Worm (Caenorhabditis elegans): ENCODE data around the gene C25D7.5.
A peak's percentile ranks its signal among the peaks of the same experiment; 100 is the strongest.

C25D7.5 gene

DNA sequence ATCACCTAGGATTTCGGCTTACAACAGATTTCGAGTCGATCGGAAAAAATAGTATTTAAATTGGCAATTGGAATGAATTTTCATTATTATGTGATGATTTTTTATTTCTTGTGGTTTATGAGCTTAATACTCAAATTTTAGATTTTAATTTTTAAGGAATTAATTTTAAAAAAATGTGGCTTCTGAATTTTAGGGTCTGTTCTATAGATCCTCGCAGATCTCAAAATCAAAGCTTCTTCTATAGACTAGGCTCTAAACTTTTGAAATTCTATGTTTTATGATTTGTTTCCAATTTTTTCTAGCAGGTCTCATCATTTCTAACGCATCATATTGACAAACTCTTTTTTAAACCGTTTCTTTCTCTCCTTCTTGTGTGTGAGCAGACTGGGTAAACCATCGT is 40.2 kb downstream of the C25D7.5 start, which contains the start of gene txt-12:
Gene txt-12 (plus strand): TSS at position 301 of the 400 bp plus-strand sequence.
- no peak for TF ChIP-seq swsn-7 (tag; optimal IDR thresholded peaks at IDR 0.05)
- TF ChIP-seq nhr-77 (tag; optimal IDR thresholded peaks at IDR 0.05), result peak; percentile 14
- no peak for TF ChIP-seq Y116A8C.19 (tag; optimal IDR thresholded peaks at IDR 0.05; ENCODE audit: borderline replicate concordance)
- TF ChIP-seq zag-1 (tag; optimal IDR thresholded peaks at IDR 0.05), result no peak
- TF ChIP-seq mep-1 (tag; optimal IDR thresholded peaks at IDR 0.05), result no peak

DNA sequence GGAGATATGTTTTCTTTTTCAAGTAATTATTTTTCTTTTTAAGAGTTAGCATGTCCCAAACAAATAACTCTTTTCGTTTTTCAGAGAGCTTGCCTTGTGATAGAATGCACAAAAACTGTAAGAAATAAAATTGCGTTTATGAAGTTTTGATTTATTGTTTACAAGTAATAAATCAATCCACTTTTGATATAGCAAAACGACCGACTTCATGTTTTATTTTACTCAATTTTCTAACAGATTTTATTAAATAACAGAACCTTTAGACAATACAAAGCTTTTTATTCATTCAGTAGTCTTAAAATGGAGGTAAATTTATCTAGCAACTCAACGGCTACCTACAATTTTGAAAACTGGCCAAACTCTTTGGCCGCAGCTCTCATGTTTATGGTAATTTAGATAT is 42.3 kb downstream of the C25D7.5 start, which contains the start of gene srx-78:
Gene srx-78 (plus strand): TSS at position 301 of the 400 bp plus-strand sequence.
- TF ChIP-seq nhr-77 (tag; optimal IDR thresholded peaks at IDR 0.05) (no peak), dpl-1 (GFP tag; optimal IDR thresholded peaks at IDR 0.05) (no peak), lin-13 (GFP tag; optimal IDR thresholded peaks at IDR 0.05) (no peak), dsc-1 (tag; optimal IDR thresholded peaks at IDR 0.05) (no peak), nhr-11 (tag; optimal IDR thresholded peaks at IDR 0.05) (no peak), mab-9 (GFP tag; IDR thresholded peaks at IDR 0.05) (no peak), sox-4 (tag; optimal IDR thresholded peaks at IDR 0.05) (no peak), egl-13 (tag; optimal IDR thresholded peaks at IDR 0.05) (no peak), efl-1 (optimal IDR thresholded peaks at IDR 0.05) (no peak), efl-1 (GFP tag; optimal IDR thresholded peaks at IDR 0.05 in 1 of 2) (no peak), fkh-10 (GFP tag; optimal IDR thresholded peaks at IDR 0.05) (no peak), unc-130 (tag; optimal IDR thresholded peaks at IDR 0.05) (no peak), nhr-90 (tag; optimal IDR thresholded peaks at IDR 0.05; ENCODE audit: poor library complexity) (no peak), zip-4 (GFP tag; optimal IDR thresholded peaks at IDR 0.05) (no peak), isw-1 (GFP tag; IDR thresholded peaks at IDR 0.05) (no peak), F16B12.6 (tag; optimal IDR thresholded peaks at IDR 0.05) (no peak), nhr-28 (tag; optimal IDR thresholded peaks at IDR 0.05) (no peak), mdl-1 (tag; optimal IDR thresholded peaks at IDR 0.05) (no peak), elt-2 (tag; optimal IDR thresholded peaks at IDR 0.05) (no peak), irx-1 (tag; optimal IDR thresholded peaks at IDR 0.05) (no peak), alr-1 (tag; optimal IDR thresholded peaks at IDR 0.05; ENCODE audit: borderline replicate concordance) (no peak)

DNA sequence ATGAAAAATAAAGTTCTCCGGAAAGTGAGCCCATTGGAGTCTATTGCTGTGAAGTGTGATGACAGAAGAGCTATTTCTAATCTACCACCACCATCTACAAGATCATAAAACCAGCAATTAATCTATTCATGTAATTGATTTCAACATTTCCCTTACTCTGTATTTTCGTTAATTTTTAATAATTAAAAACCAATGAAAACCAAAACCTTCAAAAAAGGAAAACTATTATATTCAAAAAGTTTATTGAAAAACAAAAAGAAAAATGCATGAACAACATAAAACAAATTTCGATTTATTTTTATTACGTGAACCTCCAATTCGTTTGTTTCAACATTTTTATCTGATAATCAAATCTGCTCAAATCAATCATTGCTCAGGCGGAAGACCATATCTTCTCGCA is 47.0 kb downstream of the C25D7.5 start, which contains the start of gene C01G10.1:
Gene C01G10.1 (plus strand): TSS at position 301 of the 400 bp plus-strand sequence.
- TF ChIP-seq lin-13 (GFP tag; optimal IDR thresholded peaks at IDR 0.05) (no peak), nhr-85 (tag) (no peak), F16B12.6 (tag; optimal IDR thresholded peaks at IDR 0.05) (no peak), ceh-8 (GFP tag; optimal IDR thresholded peaks at IDR 0.05) (no peak), zip-4 (GFP tag; optimal IDR thresholded peaks at IDR 0.05) (no peak), C04F5.9 (tag; optimal IDR thresholded peaks at IDR 0.05) (no peak), lir-3 (tag; optimal IDR thresholded peaks at IDR 0.05; ENCODE audit: poor library complexity) (no peak), dsc-1 (tag; optimal IDR thresholded peaks at IDR 0.05) (no peak), mdl-1 (tag; optimal IDR thresholded peaks at IDR 0.05) (no peak), ceh-90 (tag; optimal IDR thresholded peaks at IDR 0.05) (no peak), nhr-28 (tag; optimal IDR thresholded peaks at IDR 0.05) (no peak), sptf-1 (tag; optimal IDR thresholded peaks at IDR 0.05) (no peak)

Measured in whole organism, L1 larva.